Worm (Caenorhabditis elegans) whole organism, late embryonic: ENCODE data around the gene ZK742.4.

ENCODE experiments used
- C08G9.2 ChIP-seq: sonication (generic microtip); optimal IDR thresholded peaks from 2 replicates; lab custom pipeline; 2016; ENCODE audit warnings: mild to moderate bottlenecking, missing genetic modification characterization, moderate library complexity, missing compliant biosample characterization
- C38D4.7 ChIP-seq: fragments of 200-800 bp; sonication (Bioruptor generic); optimal IDR thresholded peaks from 2 replicates; lab custom pipeline; 2018; ENCODE audit warnings: mild to moderate bottlenecking, missing genetic modification characterization, moderate library complexity, missing compliant biosample characterization
- F13H6.1 ChIP-seq: sonication (generic microtip); optimal IDR thresholded peaks from 2 replicates; lab custom pipeline; 2016; ENCODE audit warnings: missing genetic modification characterization, missing compliant biosample characterization
- K09A11.1 ChIP-seq: sonication (generic microtip); optimal IDR thresholded peaks from 2 replicates; lab custom pipeline; 2017; ENCODE audit warnings: antibody characterized with exemption, mild to moderate bottlenecking, missing genetic modification characterization, missing compliant biosample characterization; ENCODE audit not compliant: insufficient read depth
- ama-1 ChIP-seq: fragments of 150-350 bp; optimal IDR thresholded peaks from 2 replicates; lab custom pipeline; 2014
- ceh-14 ChIP-seq: sonication (generic microtip); optimal IDR thresholded peaks from 2 replicates; lab custom pipeline; 2016; ENCODE audit warnings: missing genotype, missing genetic modification characterization, missing compliant biosample characterization
- ceh-22 ChIP-seq: sonication (generic microtip); optimal IDR thresholded peaks from 2 replicates; lab custom pipeline; 2017; ENCODE audit warnings: missing biosample characterization, missing genetic modification characterization
- ceh-24 ChIP-seq: sonication (generic microtip); optimal IDR thresholded peaks from 2 replicates; lab custom pipeline; 2016; ENCODE audit warnings: mild to moderate bottlenecking, missing genetic modification characterization, missing compliant biosample characterization
- ceh-30 ChIP-seq: fragments of 150-350 bp; optimal IDR thresholded peaks from 2 replicates; lab custom pipeline; 2014; ENCODE audit warnings: missing biosample characterization, missing genetic modification characterization
- ceh-45 ChIP-seq: fragments of 200-800 bp; sonication (Bioruptor generic); IDR thresholded peaks from 2 replicates; pipeline ENCODE4 v1.3.6; 2022; ENCODE audit warnings: missing genetic modification reagents, missing genetic modification characterization, missing compliant biosample characterization
- ceh-48 ChIP-seq: sonication (generic microtip); optimal IDR thresholded peaks from 2 replicates; lab custom pipeline; 2016; ENCODE audit warnings: missing genetic modification characterization, inconsistent platforms, missing compliant biosample characterization
- ceh-9 ChIP-seq: sonication (generic microtip); optimal IDR thresholded peaks from 2 replicates; lab custom pipeline; 2016; ENCODE audit warnings: mild to moderate bottlenecking, missing genetic modification characterization, inconsistent platforms, missing compliant biosample characterization
- fax-1 ChIP-seq: sonication (generic microtip); optimal IDR thresholded peaks from 2 replicates; lab custom pipeline; 2016; ENCODE audit warnings: missing genotype, missing genetic modification characterization, missing compliant biosample characterization
- fkh-10 ChIP-seq: fragments of 150-350 bp; optimal IDR thresholded peaks from 2 replicates; lab custom pipeline; 2014; ENCODE audit warnings: missing biosample characterization, missing genetic modification reagents, missing genetic modification characterization
- fkh-6 ChIP-seq: sonication (generic microtip); optimal IDR thresholded peaks from 2 replicates; lab custom pipeline; 2016; ENCODE audit warnings: missing genetic modification characterization, missing compliant biosample characterization
- gmeb-2 ChIP-seq: sonication (generic microtip); optimal IDR thresholded peaks from 2 replicates; lab custom pipeline; 2016; ENCODE audit warnings: missing genetic modification characterization, inconsistent platforms, missing compliant biosample characterization
- hlh-13 ChIP-seq: fragments of 200-800 bp; sonication (Bioruptor generic); optimal IDR thresholded peaks from 2 replicates; lab custom pipeline; 2018; ENCODE audit warnings: mild to moderate bottlenecking, missing genetic modification characterization, missing compliant biosample characterization
- hlh-15 ChIP-seq: sonication (generic microtip); optimal IDR thresholded peaks from 2 replicates; lab custom pipeline; 2016; ENCODE audit warnings: missing genetic modification characterization, missing compliant biosample characterization
- hlh-30 ChIP-seq: sonication (generic microtip); optimal IDR thresholded peaks from 2 replicates; lab custom pipeline; 2017; ENCODE audit warnings: antibody characterized with exemption, missing genetic modification characterization, missing compliant biosample characterization; ENCODE audit not compliant: insufficient read depth
- hlh-6 ChIP-seq: sonication (generic microtip); optimal IDR thresholded peaks from 2 replicates; lab custom pipeline; 2016; ENCODE audit warnings: missing genotype, missing genetic modification characterization, missing compliant biosample characterization
- hlh-8 ChIP-seq: sonication (generic microtip); optimal IDR thresholded peaks from 2 replicates; lab custom pipeline; 2016; ENCODE audit warnings: missing genotype, missing genetic modification characterization, missing compliant biosample characterization
- mec-3 ChIP-seq: sonication (generic microtip); optimal IDR thresholded peaks from 2 replicates; lab custom pipeline; 2016; ENCODE audit warnings: borderline replicate concordance, missing genetic modification characterization, missing compliant biosample characterization
- nfya-1 ChIP-seq: sonication (generic microtip); optimal IDR thresholded peaks from 2 replicates; lab custom pipeline; 2017; ENCODE audit warnings: missing genetic modification characterization, mild to moderate bottlenecking, missing compliant biosample characterization, antibody characterized with exemption, moderate library complexity
- nhr-11 ChIP-seq: fragments of 150-350 bp; optimal IDR thresholded peaks from 2 replicates; lab custom pipeline; 2014; ENCODE audit warnings: missing biosample characterization, missing genetic modification characterization
- odd-2 ChIP-seq: sonication (generic microtip); optimal IDR thresholded peaks from 2 replicates; lab custom pipeline; 2017; ENCODE audit warnings: antibody characterized with exemption, mild to moderate bottlenecking, missing genetic modification characterization, missing compliant biosample characterization
- pag-3 ChIP-seq: sonication (generic microtip); optimal IDR thresholded peaks from 2 replicates; lab custom pipeline; 2016; ENCODE audit warnings: missing compliant biosample characterization, missing genetic modification characterization, borderline replicate concordance
- pqm-1 ChIP-seq: sonication (generic microtip); optimal IDR thresholded peaks from 2 replicates; lab custom pipeline; 2016; ENCODE audit warnings: missing genetic modification characterization, missing compliant biosample characterization
- pros-1 ChIP-seq: fragments of 150-350 bp; optimal IDR thresholded peaks from 2 replicates; lab custom pipeline; 2014; ENCODE audit warnings: missing biosample characterization, missing genetic modification reagents, missing genetic modification characterization
- ref-2 ChIP-seq: sonication (generic microtip); optimal IDR thresholded peaks from 2 replicates; lab custom pipeline; 2016; ENCODE audit warnings: missing genetic modification characterization, missing compliant biosample characterization
- sdc-2 ChIP-seq: sonication (generic microtip); optimal IDR thresholded peaks from 2 replicates; lab custom pipeline; 2016; ENCODE audit warnings: missing genotype, missing genetic modification characterization, missing compliant biosample characterization
- sox-2 ChIP-seq: fragments of 200-800 bp; sonication (Bioruptor generic); IDR thresholded peaks from 2 replicates; pipeline ENCODE4 v1.3.6; 2022; ENCODE audit warnings: missing genetic modification reagents, missing genetic modification characterization, missing compliant biosample characterization
- tbx-7 ChIP-seq: sonication (generic microtip); optimal IDR thresholded peaks from 2 replicates; lab custom pipeline; 2016; ENCODE audit warnings: missing genotype, missing genetic modification characterization, missing compliant biosample characterization
- ttx-3 ChIP-seq: sonication (generic microtip); optimal IDR thresholded peaks from 2 replicates; lab custom pipeline; 2016; ENCODE audit warnings: missing genetic modification reagents, missing genetic modification characterization, missing compliant biosample characterization
- unc-42 ChIP-seq: sonication (generic microtip); optimal IDR thresholded peaks from 2 replicates; lab custom pipeline; 2016; ENCODE audit warnings: missing genotype, missing genetic modification characterization, missing compliant biosample characterization
- unc-55 ChIP-seq: sonication (generic microtip); optimal IDR thresholded peaks from 2 replicates; lab custom pipeline; 2017; ENCODE audit warnings: missing biosample characterization, missing genetic modification reagents, missing genetic modification characterization
- unc-86 ChIP-seq: sonication (generic microtip); optimal IDR thresholded peaks from 2 replicates; lab custom pipeline; 2016; ENCODE audit warnings: missing genetic modification characterization, missing compliant biosample characterization
- ztf-16 ChIP-seq: sonication (generic microtip); optimal IDR thresholded peaks from 2 replicates; lab custom pipeline; 2017; ENCODE audit warnings: missing genetic modification characterization, missing compliant biosample characterization

Gene ZK742.4

ce11 chrV:7816486-7816885, 4.9 kb upstream of the ZK742.4 start:
- TF ChIP-seq ceh-22 = no peak
- TF ChIP-seq unc-42 = peak; percentile 95
- TF ChIP-seq hlh-30 (tag; lab: Kevin White, UChicago) = no peak

- no peak for TF ChIP-seq odd-2 (tag; lab: Kevin White, UChicago)
- TF ChIP-seq nfya-1 (tag; lab: Kevin White, UChicago) = no peak
- no peak for TF ChIP-seq ceh-14 (tag; lab: Kevin White, UChicago)
- TF ChIP-seq fkh-6 (tag; lab: Kevin White, UChicago) = no peak
- TF ChIP-seq sdc-2 (tag; lab: Kevin White, UChicago) = no peak
- no peak for TF ChIP-seq gmeb-2
- no peak for TF ChIP-seq mec-3
- TF ChIP-seq ztf-16 (tag; lab: Kevin White, UChicago) = no peak
These were observed 3.0 kb upstream of the ZK742.4 start, which contains the start of gene ZK742.6 for ce11 chrV:7814601-7815000. TSS of gene ZK742.6 (minus strand) at chrV:7814942.

ce11 chrV:7810591-7810990, 1.0 kb downstream of the ZK742.4 start:
- TF ChIP-seq hlh-6 (no peak), nhr-11 (tag; lab: Kevin White, UChicago) (no peak), hlh-15 (tag; lab: Kevin White, UChicago) (no peak), ceh-45 (no peak), nfya-1 (tag; lab: Kevin White, UChicago) (no peak), C08G9.2 (no peak), ztf-16 (tag; lab: Kevin White, UChicago) (no peak), hlh-8 (tag; lab: Kevin White, UChicago) (no peak), ttx-3 (no peak), unc-86 (no peak), unc-55 (GFP tag; lab: Kevin White, UChicago) (no peak), ama-1 (no peak), ceh-30 (no peak), K09A11.1 (no peak), fkh-10 (GFP tag; lab: Kevin White, UChicago) (no peak)

- TF ChIP-seq nhr-11 (tag; lab: Kevin White, UChicago) = no peak
- no peak for TF ChIP-seq tbx-7 (tag; lab: Kevin White, UChicago)
- TF ChIP-seq unc-42 = no peak
- TF ChIP-seq gmeb-2 = no peak
- no peak for TF ChIP-seq pros-1 (tag; lab: Kevin White, UChicago)
- no peak for TF ChIP-seq ceh-9 (tag; lab: Kevin White, UChicago)
- no peak for TF ChIP-seq ceh-45
- TF ChIP-seq fkh-6 (tag; lab: Kevin White, UChicago) = no peak
- no peak for TF ChIP-seq hlh-15 (tag; lab: Kevin White, UChicago)
- no peak for TF ChIP-seq pqm-1 (tag; lab: Kevin White, UChicago)
- no peak for TF ChIP-seq ttx-3
- TF ChIP-seq ceh-24 (tag; lab: Kevin White, UChicago) = no peak
These were observed 2.0 kb downstream of the ZK742.4 start, which contains the start of gene ZK742.3 for ce11 chrV:7809320-7810256. TSS of gene ZK742.3 (minus strand) at chrV:7809912.

- TF ChIP-seq pros-1 (tag; lab: Kevin White, UChicago) (no peak), sox-2 (GFP tag; lab: Robert Waterston, UW) (no peak)
These were observed 3.1 kb downstream of the ZK742.4 start for ce11 chrV:7808444-7808843.

ce11 chrV:7806629-7807028, 5.0 kb downstream of the ZK742.4 start:
- TF ChIP-seq unc-55 (GFP tag; lab: Kevin White, UChicago) (no peak), hlh-13 (GFP tag; lab: Kevin White, UChicago) (no peak), ceh-48 (tag; lab: Kevin White, UChicago) (no peak), tbx-7 (tag; lab: Kevin White, UChicago) (no peak), ref-2 (no peak), ceh-22 (no peak), hlh-15 (tag; lab: Kevin White, UChicago) (no peak), fax-1 (tag; lab: Kevin White, UChicago) (no peak), hlh-30 (tag; lab: Kevin White, UChicago) (no peak), F13H6.1 (tag; lab: Kevin White, UChicago) (no peak), hlh-6 (no peak), C38D4.7 (GFP tag; lab: Kevin White, UChicago) (no peak), pag-3 (tag; lab: Kevin White, UChicago) (no peak)
